Worm (Caenorhabditis elegans): ENCODE data around the gene srh-71.

Gene srh-71

DNA sequence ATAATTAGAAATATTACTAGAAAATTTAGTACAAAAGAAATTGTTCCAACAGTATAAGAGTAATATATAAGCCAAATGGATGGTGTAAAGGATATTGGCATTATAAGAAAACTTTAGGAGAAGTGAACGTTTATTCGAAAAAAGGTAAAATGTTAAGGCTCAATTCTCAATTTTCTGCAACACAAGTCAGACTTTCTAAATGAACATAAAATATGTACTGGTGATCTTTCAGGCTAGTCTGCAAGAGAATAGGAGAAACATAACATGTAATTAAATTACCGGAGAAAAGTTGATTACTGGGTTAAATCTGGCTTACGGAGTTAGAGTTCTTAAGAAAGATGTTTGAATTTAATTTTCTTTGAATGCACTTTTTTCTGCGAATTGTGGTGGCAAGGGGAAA lies 33.4 kb downstream of the srh-71 start, which contains the start of gene sri-33:
Gene sri-33, minus strand, starts transcription at position 101 of the 400 bp plus-strand sequence.
- TF ChIP-seq pes-1 (GFP tag; IDR thresholded peaks at IDR 0.05) (no peak), tra-4 (tag; optimal IDR thresholded peaks at IDR 0.05) (no peak), aly-1 (tag; optimal IDR thresholded peaks at IDR 0.05) (no peak), hnd-1 (tag; optimal IDR thresholded peaks at IDR 0.05) (no peak), hmbx-1 (tag; optimal IDR thresholded peaks at IDR 0.05) (no peak)

DNA sequence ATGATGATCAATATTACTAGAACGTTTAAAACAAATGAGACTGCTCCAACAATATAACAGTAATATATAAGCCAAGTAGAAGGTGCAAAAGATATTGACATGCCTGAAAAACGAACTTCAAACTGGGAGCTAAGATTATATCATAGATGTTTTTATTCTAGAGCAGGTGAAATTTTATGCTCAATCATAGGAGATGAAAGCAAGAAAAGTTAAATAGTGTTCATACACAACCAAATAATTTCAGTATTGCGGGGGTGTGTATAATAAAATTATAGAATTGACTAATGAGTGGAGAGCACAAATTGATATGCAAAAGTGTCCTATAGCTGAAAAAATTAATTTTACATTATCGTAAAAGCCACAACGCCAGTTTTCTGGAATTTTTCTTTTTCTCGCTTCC lies 35.7 kb downstream of the srh-71 start, which contains the start of gene sri-34:
Gene sri-34, minus strand, starts transcription at position 101 of the 400 bp plus-strand sequence.
- TF ChIP-seq ama-1 (optimal IDR thresholded peaks at IDR 0.05) = no peak
- no peak for TF ChIP-seq B0310.2 (tag; optimal IDR thresholded peaks at IDR 0.05)
- TF ChIP-seq hmbx-1 (tag; optimal IDR thresholded peaks at IDR 0.05) = no peak
- no peak for TF ChIP-seq scrt-1 (GFP tag; IDR thresholded peaks at IDR 0.05)
- TF ChIP-seq ceh-36 (tag; optimal IDR thresholded peaks at IDR 0.05) = no peak
- no peak for TF ChIP-seq tra-4 (tag; optimal IDR thresholded peaks at IDR 0.05)
- TF ChIP-seq flt-1 (GFP tag; IDR thresholded peaks at IDR 0.05) = no peak
- TF ChIP-seq hnd-1 (tag; optimal IDR thresholded peaks at IDR 0.05) = no peak
- TF ChIP-seq pes-1 (GFP tag; IDR thresholded peaks at IDR 0.05) = no peak
- TF ChIP-seq tbx-37 (GFP tag; conservative IDR thresholded peaks at IDR 0.05) = no peak
- TF ChIP-seq sea-1 (GFP tag; conservative IDR thresholded peaks at IDR 0.05) = no peak
- TF ChIP-seq F13C5.2 (tag; optimal IDR thresholded peaks at IDR 0.05) = no peak
- no peak for TF ChIP-seq ets-7 (tag; optimal IDR thresholded peaks at IDR 0.05)
- no peak for TF ChIP-seq tbx-11 (GFP tag; IDR thresholded peaks at IDR 0.05)
- TF ChIP-seq hmg-4 (GFP tag; optimal IDR thresholded peaks at IDR 0.05) = no peak
- TF ChIP-seq ceh-13 (GFP tag; optimal IDR thresholded peaks at IDR 0.05) = no peak
- TF ChIP-seq aly-1 (tag; optimal IDR thresholded peaks at IDR 0.05) = no peak

DNA sequence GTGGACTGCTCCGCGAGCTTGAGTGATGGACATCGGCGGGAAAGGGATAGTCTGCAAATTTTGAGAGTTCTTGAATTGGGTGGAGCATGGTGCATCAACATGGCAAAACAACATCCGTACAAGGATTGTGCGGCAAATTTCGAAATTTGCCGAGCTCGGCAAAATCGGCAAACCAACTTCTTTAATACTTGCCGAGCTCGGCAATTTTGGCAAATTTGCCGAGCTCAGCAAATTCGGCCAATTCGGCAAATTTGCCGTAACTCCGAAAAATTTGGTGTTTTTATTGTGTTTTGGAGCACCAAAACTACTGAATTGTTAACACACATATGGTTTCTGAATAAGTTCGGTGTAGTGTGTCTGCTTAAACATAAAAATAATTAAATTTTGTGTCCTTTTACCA lies 46.8 kb downstream of the srh-71 start, which contains the start of gene fbxc-55:
Gene fbxc-55, minus strand, starts transcription at position 101 of the 400 bp plus-strand sequence.
- no peak for TF ChIP-seq hmbx-1 (tag; optimal IDR thresholded peaks at IDR 0.05)

DNA sequence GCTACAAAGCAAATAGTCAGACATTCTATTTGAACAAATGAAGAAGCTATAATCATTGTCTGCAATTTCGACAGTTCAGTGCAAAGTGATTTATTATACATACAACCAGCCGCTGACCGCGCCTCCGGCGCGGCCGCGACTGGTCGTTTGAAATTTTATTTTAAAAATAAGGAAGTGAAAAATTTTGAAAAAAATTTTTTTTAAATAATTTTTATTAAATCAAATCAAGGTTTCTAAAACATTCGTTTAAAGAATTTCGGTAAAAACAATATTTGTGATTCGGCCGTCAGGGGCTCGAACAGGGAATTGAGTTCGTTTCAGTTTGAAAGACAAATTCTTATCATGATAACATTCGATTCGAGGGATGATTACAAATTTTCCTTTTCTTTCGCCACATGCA lies 48.9 kb downstream of the srh-71 start, which contains the start of gene Y27F2A.10:
Gene Y27F2A.10, minus strand, starts transcription at position 101 of the 400 bp plus-strand sequence.
- no peak for TF ChIP-seq ceh-13 (GFP tag; optimal IDR thresholded peaks at IDR 0.05)
- no peak for TF ChIP-seq hmg-4 (GFP tag; optimal IDR thresholded peaks at IDR 0.05)
- no peak for TF ChIP-seq hmbx-1 (tag; optimal IDR thresholded peaks at IDR 0.05)
- no peak for TF ChIP-seq scrt-1 (GFP tag; IDR thresholded peaks at IDR 0.05)
- TF ChIP-seq ama-1 (optimal IDR thresholded peaks at IDR 0.05) = no peak
- TF ChIP-seq aly-1 (tag; optimal IDR thresholded peaks at IDR 0.05) = no peak
- TF ChIP-seq ceh-36 (tag; optimal IDR thresholded peaks at IDR 0.05) = no peak
- TF ChIP-seq tra-4 (tag; optimal IDR thresholded peaks at IDR 0.05) = no peak
- TF ChIP-seq sea-1 (GFP tag; conservative IDR thresholded peaks at IDR 0.05) = no peak
- no peak for TF ChIP-seq B0310.2 (tag; optimal IDR thresholded peaks at IDR 0.05)
- TF ChIP-seq tbx-11 (GFP tag; IDR thresholded peaks at IDR 0.05) = no peak
- TF ChIP-seq F13C5.2 (tag; optimal IDR thresholded peaks at IDR 0.05) = no peak
- no peak for TF ChIP-seq tbx-37 (GFP tag; conservative IDR thresholded peaks at IDR 0.05)
- TF ChIP-seq flt-1 (GFP tag; IDR thresholded peaks at IDR 0.05) = no peak
